Fruit fly (Drosophila melanogaster) whole organism, adult: ENCODE measurements around the gene unk.

Source experiments
- CG11617 ChIP-seq: fragments of 200-800 bp; sonication (Bioruptor generic); optimal IDR thresholded peaks from 2 replicates; lab custom pipeline; 2017; ENCODE audit warnings: mild to moderate bottlenecking, missing biosample characterization, missing genetic modification reagents, missing genetic modification characterization
- CG12768 ChIP-seq: fragments of 200-800 bp; sonication (Bioruptor generic); optimal IDR thresholded peaks from 2 replicates; lab custom pipeline; 2017; ENCODE audit warnings: missing biosample characterization, missing genetic modification characterization, mild to moderate bottlenecking, moderate library complexity, missing genetic modification reagents
- CG14711 ChIP-seq: fragments of 200-800 bp; sonication (Bioruptor generic); optimal IDR thresholded peaks from 2 replicates; lab custom pipeline; 2018; ENCODE audit warnings: missing biosample characterization, mild to moderate bottlenecking, missing genetic modification characterization, moderate library complexity
- CG1620 ChIP-seq: fragments of 200-800 bp; sonication (Bioruptor generic); optimal IDR thresholded peaks from 2 replicates; lab custom pipeline; 2016; ENCODE audit warnings: missing biosample characterization, missing genetic modification characterization
- CG33017 ChIP-seq: fragments of 200-800 bp; sonication (Bioruptor generic); optimal IDR thresholded peaks from 2 replicates; lab custom pipeline; 2018; ENCODE audit warnings: missing biosample characterization, mild to moderate bottlenecking, missing genetic modification characterization, moderate library complexity
- CG5204 ChIP-seq: fragments of 200-800 bp; sonication (Bioruptor generic); optimal IDR thresholded peaks from 2 replicates; lab custom pipeline; 2016; ENCODE audit warnings: missing biosample characterization, missing genetic modification characterization
- CG7045 ChIP-seq: fragments of 200-800 bp; sonication (Bioruptor generic); optimal IDR thresholded peaks from 2 replicates; lab custom pipeline; 2017; ENCODE audit warnings: missing biosample characterization, mild to moderate bottlenecking, missing genetic modification characterization
- CG7101 ChIP-seq: fragments of 200-800 bp; sonication (Bioruptor generic); optimal IDR thresholded peaks from 2 replicates; lab custom pipeline; 2018; ENCODE audit warnings: missing biosample characterization, mild to moderate bottlenecking, missing genetic modification characterization, moderate library complexity
- Clk ChIP-seq: fragments of 200-800 bp; sonication (Bioruptor generic); optimal IDR thresholded peaks from 2 replicates; lab custom pipeline; 2017; ENCODE audit warnings: missing biosample characterization, missing genetic modification characterization
- Crg-1 ChIP-seq: fragments of 200-800 bp; sonication (Bioruptor generic); optimal IDR thresholded peaks from 2 replicates; lab custom pipeline; 2016; ENCODE audit warnings: missing biosample characterization, missing genetic modification characterization
- Hr96 ChIP-seq: fragments of 200-800 bp; sonication (Bioruptor generic); optimal IDR thresholded peaks from 2 replicates; lab custom pipeline; 2016; ENCODE audit warnings: missing biosample characterization, missing genetic modification characterization
- Mnt ChIP-seq: fragments of 200-800 bp; sonication (Bioruptor generic); optimal IDR thresholded peaks from 2 replicates; lab custom pipeline; 2016; ENCODE audit warnings: missing biosample characterization, mild to moderate bottlenecking, missing genetic modification characterization
- bab1 ChIP-seq: fragments of 200-800 bp; sonication (Bioruptor generic); optimal IDR thresholded peaks from 3 replicates; lab custom pipeline; 2019; ENCODE audit warnings: missing biosample characterization, mild to moderate bottlenecking, missing genetic modification characterization, moderate library complexity
- cic ChIP-seq: fragments of 200-800 bp; sonication (Bioruptor generic); optimal IDR thresholded peaks from 2 replicates; lab custom pipeline; 2017; ENCODE audit warnings: missing biosample characterization, mild to moderate bottlenecking, missing genetic modification characterization, moderate library complexity
- cnc ChIP-seq, 2 experiments: fragments of >200 bp; optimal IDR thresholded peaks; 2 replicates each; lab custom pipeline; 2017
- kay ChIP-seq: fragments of 200-800 bp; sonication (Bioruptor generic); peaks from one replicate; lab custom pipeline; 2016; ENCODE audit warnings: missing biosample characterization, missing genetic modification characterization, borderline replicate concordance
- ovo ChIP-seq: fragments of 200-800 bp; sonication (Bioruptor generic); optimal IDR thresholded peaks from 2 replicates; lab custom pipeline; 2016; ENCODE audit warnings: missing biosample characterization, missing genetic modification characterization
- pad ChIP-seq: fragments of 200-800 bp; sonication (Bioruptor generic); optimal IDR thresholded peaks from 3 replicates; lab custom pipeline; 2017; ENCODE audit warnings: missing biosample characterization, missing genetic modification characterization, mild to moderate bottlenecking, moderate library complexity, missing genetic modification reagents
- tj ChIP-seq: fragments of 200-800 bp; sonication (Bioruptor generic); optimal IDR thresholded peaks from 3 replicates; lab custom pipeline; 2017; ENCODE audit warnings: missing biosample characterization, mild to moderate bottlenecking, missing genetic modification characterization, moderate library complexity
- toe ChIP-seq: fragments of 200-800 bp; sonication (Bioruptor generic); optimal IDR thresholded peaks from 2 replicates; lab custom pipeline; 2016; ENCODE audit warnings: missing biosample characterization, missing genetic modification characterization

Gene unk

dm6 chr3R:23181714-23182337 is 24.2 kb upstream of the unk start:
- no peak for TF ChIP-seq toe (GFP tag; lab: Kevin White, UChicago)
- no peak for TF ChIP-seq kay (GFP tag; lab: Kevin White, UChicago)
- TF ChIP-seq Crg-1 (GFP tag; lab: Kevin White, UChicago) = no peak
- TF ChIP-seq pad (GFP tag; lab: Kevin White, UChicago) = peak; percentile 97
- no peak for TF ChIP-seq cnc (optimal IDR thresholded peaks at IDR 0.05; lab: Kevin White, UChicago)
- TF ChIP-seq ovo (GFP tag; lab: Kevin White, UChicago) = peak; percentile 32
- no peak for TF ChIP-seq CG1620 (GFP tag; lab: Kevin White, UChicago)

DNA sequence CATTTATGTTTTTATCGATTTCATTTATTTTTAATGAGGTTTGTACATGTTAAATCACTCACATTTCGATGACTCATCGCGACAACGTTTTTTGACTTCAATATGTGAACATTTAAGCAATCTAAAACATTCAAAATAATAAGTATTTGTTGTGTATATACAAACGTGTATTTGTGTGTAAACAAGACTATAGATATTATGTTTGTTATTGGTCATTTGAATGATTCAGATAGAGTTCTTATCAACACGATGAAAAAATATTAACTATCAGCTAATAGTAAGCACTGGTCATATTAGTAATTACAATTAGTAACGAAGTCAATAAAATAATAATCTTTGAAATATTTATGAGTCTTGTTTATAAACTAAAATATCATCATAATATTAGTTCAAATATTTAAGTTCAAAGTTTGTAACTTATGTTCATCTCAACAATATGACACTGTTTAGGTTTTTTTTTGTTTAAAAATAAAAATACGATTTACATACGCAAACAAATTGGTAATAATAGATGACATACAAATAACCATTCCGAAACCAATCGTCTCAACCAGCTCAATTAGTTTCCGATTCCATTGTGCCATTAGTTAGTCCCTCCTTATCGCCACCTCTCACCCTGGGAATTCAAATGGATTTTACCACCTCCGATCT is 23.4 kb upstream of the unk start:
- TF ChIP-seq CG7101 (tag; lab: Kevin White, UChicago) = peak; percentile 43
- TF ChIP-seq CG33017 (tag; lab: Kevin White, UChicago) = peak; percentile 49
- TF ChIP-seq Mnt (GFP tag; lab: Kevin White, UChicago) = no peak

- TF ChIP-seq kay (GFP tag; lab: Kevin White, UChicago) = peak; percentile 87
- no peak for TF ChIP-seq Mnt (GFP tag; lab: Kevin White, UChicago)
- TF ChIP-seq ovo (GFP tag; lab: Kevin White, UChicago) = no peak
These were observed 21.7 kb upstream of the unk start for dm6 chr3R:23179336-23179735.

- no peak for TF ChIP-seq CG12768 (GFP tag; lab: Kevin White, UChicago)
- TF ChIP-seq CG7101 (tag; lab: Kevin White, UChicago) = peak; percentile 6
These were observed 20.5 kb upstream of the unk start for dm6 chr3R:23178052-23178591.

dm6 chr3R:23177457-23177856 is 19.8 kb upstream of the unk start:
- TF ChIP-seq CG33017 (tag; lab: Kevin White, UChicago) (no peak), Clk (GFP tag; lab: Kevin White, UChicago) (no peak), Crg-1 (GFP tag; lab: Kevin White, UChicago) (no peak), tj (GFP tag; lab: Kevin White, UChicago) (no peak), toe (GFP tag; lab: Kevin White, UChicago) (no peak), Mnt (GFP tag; lab: Kevin White, UChicago) (no peak), ovo (GFP tag; lab: Kevin White, UChicago) (no peak), CG7045 (GFP tag; lab: Kevin White, UChicago) (no peak), cic (GFP tag; lab: Kevin White, UChicago) (no peak), Hr96 (GFP tag; lab: Kevin White, UChicago) (no peak), CG5204 (no peak), CG1620 (GFP tag; lab: Kevin White, UChicago) (no peak), CG11617 (GFP tag; lab: Kevin White, UChicago) (no peak), cnc (optimal IDR thresholded peaks at IDR 0.05; lab: Kevin White, UChicago) (no peak)

- TF ChIP-seq Mnt (GFP tag; lab: Kevin White, UChicago) (peak; percentile 73), Hr96 (GFP tag; lab: Kevin White, UChicago) (peak; percentile 22), CG7045 (GFP tag; lab: Kevin White, UChicago) (peak; percentile 81), cnc (optimal IDR thresholded peaks at IDR 0.05; lab: Kevin White, UChicago) (no peak), Clk (GFP tag; lab: Kevin White, UChicago) (peak; percentile 49), bab1 (no peak), kay (GFP tag; lab: Kevin White, UChicago) (peak; percentile 69), CG11617 (GFP tag; lab: Kevin White, UChicago) (peak; percentile 60), CG33017 (tag; lab: Kevin White, UChicago) (peak; percentile 72), Crg-1 (GFP tag; lab: Kevin White, UChicago) (peak; percentile 67), CG5204 (peak; percentile 58), cic (GFP tag; lab: Kevin White, UChicago) (peak; percentile 88), tj (GFP tag; lab: Kevin White, UChicago) (no peak), pad (GFP tag; lab: Kevin White, UChicago) (peak; percentile 54), toe (GFP tag; lab: Kevin White, UChicago) (peak; percentile 55), CG1620 (GFP tag; lab: Kevin White, UChicago) (peak; percentile 55), CG14711 (tag; lab: Kevin White, UChicago) (peak; percentile 24), CG12768 (GFP tag; lab: Kevin White, UChicago) (peak; percentile 12), ovo (GFP tag; lab: Kevin White, UChicago) (peak; percentile 89), CG7101 (tag; lab: Kevin White, UChicago) (peak; percentile 83)
These were observed 18.9 kb upstream of the unk start for dm6 chr3R:23176445-23177087.
